Fruit fly (Drosophila melanogaster) whole organism, embryonic: ENCODE results near the gene CG13449.

ENCODE experiments used
- ATbp ChIP-seq: fragments of 200-800 bp; sonication (Bioruptor generic); optimal IDR thresholded peaks from 2 replicates; lab custom pipeline; 2017; ENCODE audit warnings: missing biosample characterization, mild to moderate bottlenecking, missing genetic modification characterization, missing genetic modification reagents
- Atf6 ChIP-seq: fragments of 200-800 bp; sonication (Bioruptor generic); IDR thresholded peaks from 2 replicates; pipeline ENCODE4 v1.3.6; 2022; ENCODE audit warnings: missing biosample characterization, missing genetic modification characterization
- Awh ChIP-seq: fragments of 200-800 bp; sonication (Bioruptor generic); IDR thresholded peaks from 2 replicates; pipeline ENCODE4, ENCODE4 v1.3.6; 2022; ENCODE audit warnings: missing biosample characterization, missing genetic modification characterization
- Bdp1 ChIP-seq: fragments of 200-800 bp; sonication (Bioruptor generic); optimal IDR thresholded peaks from 3 replicates; lab custom pipeline; 2016; ENCODE audit warnings: missing biosample characterization, missing genetic modification characterization
- CG11695 ChIP-seq: fragments of 200-800 bp; sonication (Bioruptor generic); IDR thresholded peaks from 3 replicates; pipeline ENCODE4 v1.3.6; 2022; ENCODE audit warnings: missing biosample characterization, missing genetic modification characterization
- CG12104 ChIP-seq: fragments of 200-800 bp; sonication (Bioruptor generic); optimal IDR thresholded peaks from 3 replicates; lab custom pipeline; 2016; ENCODE audit warnings: missing biosample characterization, missing genetic modification characterization
- CG12219 ChIP-seq: fragments of 200-800 bp; sonication (Bioruptor generic); optimal IDR thresholded peaks from 3 replicates; lab custom pipeline; 2018; ENCODE audit warnings: missing biosample characterization, mild to moderate bottlenecking, missing genetic modification characterization
- CG12391 ChIP-seq: fragments of 200-800 bp; sonication (Bioruptor generic); optimal IDR thresholded peaks from 3 replicates; lab custom pipeline; 2018; ENCODE audit warnings: missing biosample characterization, mild to moderate bottlenecking, missing genetic modification characterization, moderate library complexity
- CG1792 ChIP-seq: fragments of 200-800 bp; sonication (Bioruptor generic); optimal IDR thresholded peaks from 2 replicates; lab custom pipeline; 2016; ENCODE audit warnings: missing biosample characterization, missing genetic modification characterization
- CG30403 ChIP-seq: fragments of 200-800 bp; sonication (Bioruptor generic); optimal IDR thresholded peaks from 3 replicates; lab custom pipeline; 2016; ENCODE audit warnings: missing biosample characterization, missing genetic modification characterization
- CG31365 ChIP-seq: fragments of 200-800 bp; sonication (Bioruptor generic); optimal IDR thresholded peaks from 2 replicates; lab custom pipeline; 2018; ENCODE audit warnings: missing biosample characterization, mild to moderate bottlenecking, missing genetic modification characterization
- CG3995 ChIP-seq: fragments of 200-800 bp; sonication (Bioruptor generic); optimal IDR thresholded peaks from 3 replicates; lab custom pipeline; 2016; ENCODE audit warnings: missing biosample characterization, missing genetic modification characterization
- CG6654 ChIP-seq: fragments of 200-800 bp; sonication (Bioruptor generic); optimal IDR thresholded peaks from 2 replicates; lab custom pipeline; 2017; ENCODE audit warnings: missing biosample characterization, mild to moderate bottlenecking, missing genetic modification characterization
- CG8290 ChIP-seq, 3 experiments: fragments of 200-800 bp; sonication (Bioruptor generic); optimal IDR thresholded peaks; 2 replicates each; lab custom pipeline; 2016 to 2019; ENCODE audit warnings: missing biosample characterization in 3 of 3, missing genetic modification characterization in 3 of 3, mild to moderate bottlenecking in 2 of 3, moderate library complexity in 1 of 3
- CHES-1-like ChIP-seq: fragments of 200-800 bp; sonication (Bioruptor generic); optimal IDR thresholded peaks from 2 replicates; lab custom pipeline; 2016; ENCODE audit warnings: missing biosample characterization, missing genetic modification characterization
- Deaf1 ChIP-seq: fragments of 200-800 bp; optimal IDR thresholded peaks from 3 replicates; lab custom pipeline; 2019; ENCODE audit warnings: missing biosample characterization, mild to moderate bottlenecking, missing genetic modification characterization, moderate library complexity
- Dref ChIP-seq: fragments of 200-800 bp; sonication (Bioruptor generic); IDR thresholded peaks from 2 replicates; pipeline ENCODE4 v1.3.6; 2022; ENCODE audit warnings: missing biosample characterization, missing genetic modification characterization
- Drgx ChIP-seq: fragments of 200-800 bp; sonication (Bioruptor generic); IDR thresholded peaks from 2 replicates; pipeline ENCODE4 v1.3.6; 2022; ENCODE audit warnings: missing biosample characterization, missing genetic modification characterization
- E2f2 ChIP-seq: fragments of 200-800 bp; sonication (Bioruptor generic); IDR thresholded peaks from 2 replicates; pipeline ENCODE4 v1.3.6; 2022; ENCODE audit warnings: missing biosample characterization, missing genetic modification characterization
- GATAe ChIP-seq: fragments of 200-800 bp; sonication (Bioruptor generic); conservative IDR thresholded peaks from 2 replicates; pipeline ENCODE4 v1.3.6; 2022; ENCODE audit warnings: missing biosample characterization, missing genetic modification characterization
- H2.0 ChIP-seq: fragments of 200-800 bp; sonication (Bioruptor generic); IDR thresholded peaks from 2 replicates; pipeline ENCODE4 v1.3.6; 2022; ENCODE audit warnings: missing biosample characterization, missing genetic modification characterization
- Hand ChIP-seq: fragments of 200-800 bp; sonication (Bioruptor generic); optimal IDR thresholded peaks from 2 replicates; lab custom pipeline; 2017; ENCODE audit warnings: mild to moderate bottlenecking, missing biosample characterization, missing genetic modification reagents, missing genetic modification characterization
- Myb ChIP-seq: fragments of 200-800 bp; sonication (Bioruptor generic); optimal IDR thresholded peaks from 2 replicates; lab custom pipeline; 2016; ENCODE audit warnings: missing biosample characterization, missing genetic modification characterization
- NC2α ChIP-seq: fragments of 200-800 bp; sonication (Bioruptor generic); optimal IDR thresholded peaks from 2 replicates; lab custom pipeline; 2016; ENCODE audit warnings: missing biosample characterization, missing genetic modification characterization
- Rfx ChIP-seq: fragments of 200-800 bp; sonication (Bioruptor generic); IDR thresholded peaks from 2 replicates; pipeline ENCODE4 v1.3.6; 2022; ENCODE audit warnings: missing biosample characterization, missing genetic modification characterization
- abd-A ChIP-seq: fragments of 200-800 bp; sonication (Bioruptor generic); optimal IDR thresholded peaks from 3 replicates; lab custom pipeline; 2019; ENCODE audit warnings: missing biosample characterization, mild to moderate bottlenecking, missing genetic modification characterization, moderate library complexity
- aop ChIP-seq: fragments of 200-800 bp; sonication (Bioruptor generic); IDR thresholded peaks from 2 replicates; pipeline ENCODE4 v1.3.6; 2022; ENCODE audit warnings: missing biosample characterization, missing genetic modification characterization
- ash1 ChIP-seq: fragments of 200-800 bp; sonication (Bioruptor generic); optimal IDR thresholded peaks from 2 replicates; lab custom pipeline; 2018; ENCODE audit warnings: missing biosample characterization, mild to moderate bottlenecking, missing genetic modification characterization
- az2 ChIP-seq: fragments of 200-800 bp; sonication (Bioruptor generic); optimal IDR thresholded peaks from 3 replicates; lab custom pipeline; 2016; ENCODE audit warnings: missing biosample characterization, missing genetic modification characterization
- br ChIP-seq: fragments of >200 bp; optimal IDR thresholded peaks from 2 replicates; lab custom pipeline; 2017
- croc ChIP-seq: fragments of 200-800 bp; sonication (Bioruptor generic); conservative IDR thresholded peaks from 3 replicates; pipeline ENCODE4 v1.3.6; 2022; ENCODE audit warnings: missing biosample characterization, missing genetic modification characterization
- dati ChIP-seq: fragments of 200-800 bp; sonication (Bioruptor generic); IDR thresholded peaks from 2 replicates; pipeline ENCODE4 v1.3.6; 2022; ENCODE audit warnings: missing biosample characterization, missing genetic modification characterization
- dimm ChIP-seq: fragments of 200-800 bp; sonication (Bioruptor generic); IDR thresholded peaks from 2 replicates; pipeline ENCODE4 v1.3.6; 2022; ENCODE audit warnings: missing biosample characterization, missing genetic modification characterization
- dysf ChIP-seq: fragments of 200-800 bp; sonication (Bioruptor generic); IDR thresholded peaks from 3 replicates; pipeline ENCODE4 v1.3.6; 2022; ENCODE audit warnings: missing biosample characterization, missing genetic modification characterization
- gem ChIP-seq: fragments of 200-800 bp; sonication (Bioruptor generic); optimal IDR thresholded peaks from 2 replicates; lab custom pipeline; 2019; ENCODE audit warnings: missing biosample characterization, mild to moderate bottlenecking, missing genetic modification characterization, moderate library complexity
- ind ChIP-seq: fragments of 200-800 bp; sonication (Bioruptor generic); optimal IDR thresholded peaks from 3 replicates; lab custom pipeline; 2016; ENCODE audit warnings: missing biosample characterization, missing genetic modification characterization
- knrl ChIP-seq: fragments of 200-800 bp; sonication (Bioruptor generic); IDR thresholded peaks from 3 replicates; pipeline ENCODE4 v1.3.6; 2022; ENCODE audit warnings: missing biosample characterization, missing genetic modification characterization; ENCODE audit not compliant: partially characterized antibody
- lbe ChIP-seq: fragments of 200-800 bp; sonication (Bioruptor generic); optimal IDR thresholded peaks from 2 replicates; lab custom pipeline; 2016; ENCODE audit warnings: missing biosample characterization, mild to moderate bottlenecking, missing genetic modification characterization
- luna ChIP-seq: fragments of 200-800 bp; sonication (Bioruptor generic); optimal IDR thresholded peaks from 2 replicates; lab custom pipeline; 2016; ENCODE audit warnings: missing biosample characterization, missing genetic modification characterization
- pan ChIP-seq, 4 experiments: fragments of >200 bp in 3 of 4; fragments of 200-800 bp in 1 of 4; sonication (Bioruptor generic) in 1 of 4; optimal IDR thresholded peaks in 3 of 4; IDR thresholded peaks in 1 of 4; 2 replicates each; pipeline versions ENCODE4 v1.3.6 to Lab custom; 2017 to 2022; ENCODE audit warnings: missing biosample characterization in 2 of 4, missing genetic modification characterization in 2 of 4, mixed read lengths in 1 of 4
- pb ChIP-seq: fragments of 200-800 bp; sonication (Bioruptor generic); optimal IDR thresholded peaks from 3 replicates; lab custom pipeline; 2016; ENCODE audit warnings: missing biosample characterization, missing genetic modification characterization
- prd ChIP-seq, 3 experiments: fragments of >200 bp in 2 of 3; fragments of 200-800 bp in 1 of 3; sonication (Bioruptor generic) in 1 of 3; optimal IDR thresholded peaks in 2 of 3; IDR thresholded peaks in 1 of 3; 2 replicates in 2 of 3; 3 replicates in 1 of 3; pipeline versions ENCODE4 v1.3.6 to Lab custom; 2017 to 2022; ENCODE audit warnings: missing biosample characterization in 1 of 3, missing genetic modification characterization in 1 of 3
- slou ChIP-seq: fragments of 200-800 bp; sonication (Bioruptor generic); optimal IDR thresholded peaks from 3 replicates; lab custom pipeline; 2016; ENCODE audit warnings: missing biosample characterization, missing genetic modification characterization
- sna ChIP-seq: fragments of 200-800 bp; sonication (Bioruptor generic); IDR thresholded peaks from 2 replicates; pipeline ENCODE4 v1.3.6; 2022; ENCODE audit warnings: missing biosample characterization, missing genetic modification characterization; ENCODE audit not compliant: partially characterized antibody
- sug ChIP-seq: fragments of 200-800 bp; optimal IDR thresholded peaks from 2 replicates; lab custom pipeline; 2019; ENCODE audit warnings: missing biosample characterization, mild to moderate bottlenecking, missing genetic modification characterization, moderate library complexity
- trh ChIP-seq: fragments of 200-800 bp; sonication (Bioruptor generic); optimal IDR thresholded peaks from 2 replicates; lab custom pipeline; 2016; ENCODE audit warnings: missing biosample characterization, missing genetic modification characterization
- unc-4 ChIP-seq: fragments of 200-800 bp; sonication (Bioruptor generic); IDR thresholded peaks from 2 replicates; pipeline ENCODE4 v1.3.6; 2022; ENCODE audit warnings: missing biosample characterization, missing genetic modification characterization; ENCODE audit not compliant: partially characterized antibody
- wdn ChIP-seq: fragments of 200-800 bp; sonication (Bioruptor generic); IDR thresholded peaks from 2 replicates; pipeline ENCODE4 v1.3.6; 2022; ENCODE audit warnings: missing biosample characterization, missing genetic modification characterization
- yki ChIP-seq: fragments of >200 bp; optimal IDR thresholded peaks from 3 replicates; lab custom pipeline; 2018

Gene CG13449

dm6 chr3L:15625676-15626414, 13.2 kb upstream of the CG13449 start (continued):
- TF ChIP-seq abd-A (tag; lab: Kevin White, UChicago): peak; percentile 14
- TF ChIP-seq sug (tag; lab: Kevin White, UChicago): peak; percentile 72
- peak; percentile 48; the same call in 1 of the 2 replicates for TF ChIP-seq wdn (GFP tag; lab: Robert Waterston, UW)
- TF ChIP-seq CG12219: peak; percentile 67
- peak; percentile 76 for TF ChIP-seq Deaf1 (tag; lab: Kevin White, UChicago)
- TF ChIP-seq Rfx (GFP tag; lab: Robert Waterston, UW): peak; percentile 81
- TF ChIP-seq CG11695 (GFP tag; lab: Robert Waterston, UW): peak; percentile 89
- TF ChIP-seq Drgx (GFP tag; lab: Robert Waterston, UW): peak; percentile 90
- peak; percentile 90 for TF ChIP-seq E2f2 (GFP tag; lab: Robert Waterston, UW)
- no peak for TF ChIP-seq Dref (GFP tag; lab: Robert Waterston, UW)
- TF ChIP-seq CG1792 (GFP tag; lab: Kevin White, UChicago): no peak
- peak; percentile 81 for TF ChIP-seq slou (GFP tag; lab: Kevin White, UChicago)
- TF ChIP-seq az2 (GFP tag; lab: Kevin White, UChicago): peak; percentile 89
- TF ChIP-seq knrl (GFP tag; lab: Robert Waterston, UW): no peak
- peak; percentile 42; the same call in 1 of the 2 replicates for TF ChIP-seq Awh (GFP tag; lab: Robert Waterston, UW)
- peak; percentile 98 for TF ChIP-seq gem (tag; lab: Kevin White, UChicago)
- no peak for TF ChIP-seq pan (optimal IDR thresholded peaks at IDR 0.05; lab: Kevin White, UChicago)
- TF ChIP-seq pan (GFP tag; optimal IDR thresholded peaks at IDR 0.05 in 1 of 2, IDR thresholded peaks at IDR 0.05 in 1 of 2): peak in 1 of 2 experiments; percentile 83
- TF ChIP-seq prd (optimal IDR thresholded peaks at IDR 0.05; lab: Kevin White, UChicago): no peak
- peak; percentile 88 for TF ChIP-seq prd (GFP tag; IDR thresholded peaks at IDR 0.05; lab: Robert Waterston, UW)
- TF ChIP-seq Bdp1 (GFP tag; lab: Kevin White, UChicago): no peak
- TF ChIP-seq ind: peak; percentile 90
- peak; percentile 28; the same call in 1 of the 2 replicates for TF ChIP-seq aop
- peak; percentile 92 for TF ChIP-seq ATbp (GFP tag; lab: Kevin White, UChicago)
- peak; percentile 90 for TF ChIP-seq dysf (GFP tag; lab: Robert Waterston, UW)
- no peak for TF ChIP-seq NC2α (GFP tag; lab: Kevin White, UChicago)
- peak; percentile 75 for TF ChIP-seq H2.0 (GFP tag; lab: Robert Waterston, UW)
- peak; percentile 53 for TF ChIP-seq CG31365 (tag; lab: Kevin White, UChicago)
- TF ChIP-seq Atf6 (GFP tag; lab: Robert Waterston, UW): peak; percentile 85
- peak; percentile 52 for TF ChIP-seq CG3995
- TF ChIP-seq Hand (GFP tag; lab: Kevin White, UChicago): peak; percentile 83
- TF ChIP-seq luna (GFP tag; lab: Kevin White, UChicago): no peak
- peak; percentile 87 for TF ChIP-seq CG6654 (GFP tag; lab: Kevin White, UChicago)
- TF ChIP-seq dimm (GFP tag; lab: Robert Waterston, UW): no peak
- peak; percentile 41; the same call in 1 of the 2 replicates for TF ChIP-seq GATAe (GFP tag; lab: Robert Waterston, UW)
- TF ChIP-seq yki (lab: Kevin White, UChicago): peak; percentile 5
- no peak for TF ChIP-seq dati (GFP tag; lab: Robert Waterston, UW)
- peak; percentile 95 for TF ChIP-seq CG30403
- peak; percentile 1 for TF ChIP-seq CHES-1-like (GFP tag; lab: Kevin White, UChicago)
- peak; percentile 84 for TF ChIP-seq croc (GFP tag; lab: Robert Waterston, UW)
- TF ChIP-seq CG12391: peak; percentile 93
- TF ChIP-seq lbe: no peak
- TF ChIP-seq trh (GFP tag; lab: Kevin White, UChicago): peak; percentile 59
- TF ChIP-seq sna (GFP tag; lab: Robert Waterston, UW): no peak
- TF ChIP-seq pb: peak; percentile 12
- no peak for TF ChIP-seq unc-4
- peak; percentile 89 for TF ChIP-seq CG12104 (GFP tag; lab: Kevin White, UChicago)
- peak; percentile 16 for TF ChIP-seq Myb (GFP tag; lab: Kevin White, UChicago)
- peak; percentile 70 for TF ChIP-seq CG8290 (GFP tag; optimal IDR thresholded peaks at IDR 0.05; lab: Kevin White, UChicago)
- peak in 1 of 2 experiments; percentile 28 for TF ChIP-seq CG8290 (tag; optimal IDR thresholded peaks at IDR 0.05; lab: Kevin White, UChicago)
- no peak for TF ChIP-seq ash1
- no peak for TF ChIP-seq br (lab: Kevin White, UChicago)
